Worm (Caenorhabditis elegans): Measurements from ENCODE around the gene W04G3.11.

ce11 chrX:11137632-11138031, 48.6 kb downstream of the W04G3.11 start:
- TF ChIP-seq nhr-28 (tag; optimal IDR thresholded peaks at IDR 0.05), result no peak
- no peak for TF ChIP-seq ZK546.5 (tag; optimal IDR thresholded peaks at IDR 0.05)

Measured in whole organism, L4 larva.